Fruit fly (Drosophila melanogaster): ENCODE measurements around the gene Sfxn2.

DNA sequence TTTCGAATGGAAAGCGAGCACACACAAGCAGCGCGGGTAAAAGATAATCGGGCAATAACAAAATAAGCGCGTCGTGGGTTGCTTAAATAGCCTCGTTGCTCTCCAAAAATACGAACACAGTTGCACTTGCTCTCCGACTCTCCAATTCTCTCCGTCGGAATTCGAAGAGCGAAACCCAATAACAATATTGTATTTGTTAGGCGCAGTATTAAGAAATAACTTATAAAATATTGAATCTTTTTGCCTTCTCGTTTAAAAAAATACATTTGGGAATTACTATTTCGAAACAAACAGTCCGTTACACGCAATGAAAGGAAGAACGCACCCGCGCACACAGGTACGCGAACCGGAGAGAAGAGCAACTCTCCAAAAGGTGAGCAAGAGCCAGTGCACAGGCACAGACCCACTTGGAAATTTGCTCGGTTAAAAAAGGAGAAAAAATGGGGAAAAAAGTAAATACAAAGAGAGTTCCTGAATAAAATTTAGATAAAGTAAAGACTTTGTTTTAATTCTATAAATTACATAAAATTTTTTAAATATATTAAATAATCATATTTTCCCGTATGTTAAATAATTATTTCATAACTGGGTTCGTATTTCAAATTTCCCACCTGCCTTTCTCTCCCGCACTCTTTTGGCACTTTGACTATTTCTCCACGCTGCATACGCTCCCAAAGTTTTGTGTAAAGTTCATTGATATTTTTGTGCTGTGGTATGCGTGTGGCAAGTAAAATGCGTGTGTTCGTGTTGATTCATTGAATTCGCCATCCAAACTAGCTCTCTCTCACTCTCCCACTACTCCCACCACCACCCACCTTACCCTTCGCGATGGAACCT, 23.6 kb downstream of the Sfxn2 start, which contains the start of gene Mkp3:
- TF ChIP-seq CG8478 (optimal IDR thresholded peaks at IDR 0.05), result no peak
- no peak for TF ChIP-seq CTCF (optimal IDR thresholded peaks at IDR 0.05)
